Worm (Caenorhabditis elegans) whole organism, young adult: ENCODE results near the gene tag-250.

ENCODE experiments used
- B0035.1 ChIP-seq: sonication (generic microtip); optimal IDR thresholded peaks from 2 replicates; lab custom pipeline; 2016; ENCODE audit warnings: missing genetic modification characterization, mild to moderate bottlenecking, missing compliant biosample characterization, missing genotype, missing genetic modification reagents
- B0336.3 ChIP-seq: fragments of 200-800 bp; sonication (Bioruptor generic); IDR thresholded peaks from 2 replicates; pipeline ENCODE4 v1.3.6; 2022; ENCODE audit warnings: missing genetic modification characterization, missing compliant biosample characterization
- D2030.7 ChIP-seq: fragments of 200-800 bp; sonication (Bioruptor generic); IDR thresholded peaks from 2 replicates; pipeline ENCODE4 v1.3.6; 2022; ENCODE audit warnings: missing genetic modification reagents, missing genetic modification characterization, missing compliant biosample characterization
- F39B2.1 ChIP-seq: fragments of 200-800 bp; sonication (Bioruptor generic); IDR thresholded peaks from 2 replicates; pipeline ENCODE4 v1.3.6; 2022; ENCODE audit warnings: missing genetic modification reagents, missing genetic modification characterization, missing compliant biosample characterization
- F49E8.2 ChIP-seq: sonication (generic microtip); optimal IDR thresholded peaks from 3 replicates; lab custom pipeline; 2017; ENCODE audit warnings: missing genetic modification characterization, mild to moderate bottlenecking, missing compliant biosample characterization, antibody characterized with exemption, moderate library complexity; ENCODE audit not compliant: insufficient read depth
- F52B5.7 ChIP-seq: sonication (generic microtip); optimal IDR thresholded peaks from 2 replicates; lab custom pipeline; 2016; ENCODE audit warnings: mild to moderate bottlenecking, missing genetic modification characterization, missing compliant biosample characterization
- T26A5.8 ChIP-seq: sonication (generic microtip); optimal IDR thresholded peaks from 2 replicates; lab custom pipeline; 2016; ENCODE audit warnings: missing genetic modification characterization, missing compliant biosample characterization
- Y53F4B.3 ChIP-seq: fragments of 200-800 bp; sonication (Bioruptor generic); IDR thresholded peaks from 2 replicates; pipeline ENCODE4 v1.3.6; 2022; ENCODE audit warnings: missing genetic modification reagents, missing genetic modification characterization, missing compliant biosample characterization
- Y53G8AR.9 ChIP-seq: fragments of 200-800 bp; sonication (Bioruptor generic); conservative IDR thresholded peaks from 2 replicates; pipeline ENCODE4 v1.3.6; 2022; ENCODE audit warnings: missing genetic modification reagents, missing genetic modification characterization, missing compliant biosample characterization
- Y67H2A.10 ChIP-seq: fragments of 200-800 bp; sonication (Bioruptor generic); conservative IDR thresholded peaks from 2 replicates; pipeline ENCODE4 v1.3.6; 2022; ENCODE audit warnings: missing genetic modification reagents, missing genetic modification characterization, missing compliant biosample characterization
- bed-2 ChIP-seq: fragments of 200-800 bp; sonication (Bioruptor generic); IDR thresholded peaks from 2 replicates; pipeline ENCODE4 v1.3.6; 2022; ENCODE audit warnings: missing genetic modification reagents, missing genetic modification characterization, missing compliant biosample characterization
- ccch-3 ChIP-seq: fragments of 200-800 bp; sonication (Bioruptor generic); optimal IDR thresholded peaks from 2 replicates; lab custom pipeline; 2018; ENCODE audit warnings: mild to moderate bottlenecking, missing genetic modification characterization, missing compliant biosample characterization
- cebp-1 ChIP-seq, 2 experiments: fragments of 200-800 bp in 1 of 2; sonication (Bioruptor generic) in 1 of 2; sonication (generic microtip) in 1 of 2; IDR thresholded peaks in 1 of 2; optimal IDR thresholded peaks in 1 of 2; 2 replicates each; pipeline versions ENCODE4 v1.3.6 to Lab custom; 2017 to 2022; ENCODE audit warnings: missing compliant biosample characterization in 2 of 2, missing genetic modification characterization in 2 of 2, mild to moderate bottlenecking in 1 of 2, missing genetic modification reagents in 1 of 2, moderate library complexity in 1 of 2
- ceh-58 ChIP-seq: fragments of 200-800 bp; sonication (Bioruptor generic); IDR thresholded peaks from 2 replicates; pipeline ENCODE4 v1.3.6; 2022; ENCODE audit warnings: missing genetic modification characterization, missing compliant biosample characterization
- chd-7 ChIP-seq: sonication (generic microtip); optimal IDR thresholded peaks from 2 replicates; lab custom pipeline; 2016; ENCODE audit warnings: mild to moderate bottlenecking, missing genetic modification characterization, moderate library complexity, missing compliant biosample characterization
- dpl-1 ChIP-seq: fragments of 150-350 bp; optimal IDR thresholded peaks from 2 replicates; lab custom pipeline; 2014; ENCODE audit warnings: missing biosample characterization, missing genetic modification reagents, missing genetic modification characterization
- efl-1 ChIP-seq: fragments of 150-350 bp; optimal IDR thresholded peaks from 2 replicates; lab custom pipeline; 2014; ENCODE audit warnings: missing biosample characterization, missing genetic modification reagents, missing genetic modification characterization
- egrh-3 ChIP-seq: fragments of 200-800 bp; sonication (Bioruptor generic); IDR thresholded peaks from 2 replicates; pipeline ENCODE4 v1.3.6; 2022; ENCODE audit warnings: missing genetic modification reagents, missing genetic modification characterization, missing compliant biosample characterization
- hmg-1.2 ChIP-seq: fragments of 200-800 bp; sonication (Bioruptor generic); IDR thresholded peaks from 2 replicates; pipeline ENCODE4 v1.3.6; 2022; ENCODE audit warnings: missing genetic modification reagents, missing genetic modification characterization, missing compliant biosample characterization
- hmg-20 ChIP-seq: fragments of 200-800 bp; sonication (Bioruptor generic); IDR thresholded peaks from 2 replicates; pipeline ENCODE4 v1.3.6; 2022; ENCODE audit warnings: missing genetic modification reagents, missing genetic modification characterization, missing compliant biosample characterization
- lag-1 ChIP-seq: fragments of 200-800 bp; sonication (Bioruptor generic); IDR thresholded peaks from 2 replicates; pipeline ENCODE4 v1.3.6; 2022; ENCODE audit warnings: missing genetic modification reagents, missing genetic modification characterization, missing compliant biosample characterization
- lin-26 ChIP-seq: fragments of 200-800 bp; sonication (Bioruptor generic); IDR thresholded peaks from 2 replicates; pipeline ENCODE4 v1.3.6; 2022; ENCODE audit warnings: missing genetic modification reagents, missing genetic modification characterization, missing compliant biosample characterization
- lin-35 ChIP-seq, 3 experiments: fragments of 150-350 bp in 2 of 3; sonication (generic microtip) in 1 of 3; optimal IDR thresholded peaks; 2 replicates each; lab custom pipeline; 2014 to 2018; ENCODE audit warnings: missing biosample characterization in 3 of 3, missing genetic modification characterization in 3 of 3, missing genetic modification reagents in 3 of 3
- lin-54 ChIP-seq: fragments of 200-800 bp; sonication (Bioruptor generic); optimal IDR thresholded peaks from 2 replicates; lab custom pipeline; 2018; ENCODE audit warnings: mild to moderate bottlenecking, missing genetic modification characterization, missing compliant biosample characterization
- lsl-1 ChIP-seq: fragments of 200-800 bp; sonication (Bioruptor generic); optimal IDR thresholded peaks from 2 replicates; lab custom pipeline; 2018; ENCODE audit warnings: mild to moderate bottlenecking, missing genetic modification characterization, moderate library complexity, missing compliant biosample characterization
- madf-3 ChIP-seq: fragments of 200-800 bp; sonication (Bioruptor generic); IDR thresholded peaks from 2 replicates; pipeline ENCODE4 v1.3.6; 2022; ENCODE audit warnings: missing genetic modification reagents, missing genetic modification characterization, missing compliant biosample characterization
- madf-6 ChIP-seq: fragments of 200-800 bp; sonication (Bioruptor generic); IDR thresholded peaks from 2 replicates; pipeline ENCODE4 v1.3.6; 2022; ENCODE audit warnings: missing genetic modification reagents, missing genetic modification characterization, missing compliant biosample characterization
- mel-28 ChIP-seq: sonication (generic microtip); optimal IDR thresholded peaks from 2 replicates; lab custom pipeline; 2016; ENCODE audit warnings: borderline replicate concordance, mild to moderate bottlenecking, missing genetic modification characterization, missing compliant biosample characterization
- nfyb-1 ChIP-seq: fragments of 200-800 bp; sonication (Bioruptor generic); IDR thresholded peaks from 2 replicates; pipeline ENCODE4 v1.3.6; 2022; ENCODE audit warnings: missing genetic modification reagents, missing genetic modification characterization, missing compliant biosample characterization
- nhr-179 ChIP-seq: sonication (generic microtip); optimal IDR thresholded peaks from 2 replicates; lab custom pipeline; 2016; ENCODE audit warnings: mild to moderate bottlenecking, missing genetic modification characterization, missing compliant biosample characterization
- repo-1 ChIP-seq: sonication (generic microtip); optimal IDR thresholded peaks from 2 replicates; lab custom pipeline; 2017; ENCODE audit warnings: mild to moderate bottlenecking, missing genetic modification characterization, missing compliant biosample characterization
- snpc-1.1 ChIP-seq: sonication (generic microtip); optimal IDR thresholded peaks from 2 replicates; lab custom pipeline; 2017; ENCODE audit warnings: missing genetic modification characterization, mild to moderate bottlenecking, missing compliant biosample characterization, antibody characterized with exemption, moderate library complexity, missing genotype, missing genetic modification reagents; ENCODE audit not compliant: insufficient read depth
- snpc-1.3 ChIP-seq: sonication (generic microtip); optimal IDR thresholded peaks from 2 replicates; lab custom pipeline; 2017; ENCODE audit warnings: missing genetic modification characterization, mild to moderate bottlenecking, missing compliant biosample characterization, antibody characterized with exemption, moderate library complexity, missing genotype, missing genetic modification reagents; ENCODE audit not compliant: insufficient read depth
- snpc-3.4 ChIP-seq: sonication (generic microtip); optimal IDR thresholded peaks from 2 replicates; lab custom pipeline; 2017; ENCODE audit warnings: missing genetic modification characterization, mild to moderate bottlenecking, missing compliant biosample characterization, antibody characterized with exemption, moderate library complexity, missing genotype, missing genetic modification reagents
- somi-1 ChIP-seq: fragments of 200-800 bp; sonication (Bioruptor generic); optimal IDR thresholded peaks from 2 replicates; lab custom pipeline; 2018; ENCODE audit warnings: mild to moderate bottlenecking, missing genetic modification characterization, missing compliant biosample characterization
- zfh-2 ChIP-seq: fragments of 200-800 bp; sonication (Bioruptor generic); conservative IDR thresholded peaks from 2 replicates; pipeline ENCODE4 v1.3.6; 2022; ENCODE audit warnings: missing genetic modification reagents, missing genetic modification characterization, missing compliant biosample characterization
- ztf-3 ChIP-seq: fragments of 200-800 bp; sonication (Bioruptor generic); optimal IDR thresholded peaks from 2 replicates; lab custom pipeline; 2018; ENCODE audit warnings: mild to moderate bottlenecking, missing genetic modification characterization, missing compliant biosample characterization

Gene tag-250

ce11 chrIII:7907515-7907914 is 17.2 kb downstream of the tag-250 start, which contains the start of gene pcp-5:
pcp-5 (minus strand) TSS chrIII:7907615.
- TF ChIP-seq F52B5.7 (tag; lab: Kevin White, UChicago), result no peak
- TF ChIP-seq zfh-2, result no peak
- TF ChIP-seq efl-1 (GFP tag; lab: Kevin White, UChicago), result no peak
- no peak for TF ChIP-seq lag-1 (GFP tag; lab: Robert Waterston, UW)
- no peak for TF ChIP-seq ceh-58 (GFP tag; lab: Robert Waterston, UW)
- no peak for TF ChIP-seq Y53F4B.3 (GFP tag; lab: Robert Waterston, UW)
- TF ChIP-seq hmg-1.2 (GFP tag; lab: Robert Waterston, UW), result no peak
- TF ChIP-seq ztf-3, result no peak
- no peak for TF ChIP-seq Y53G8AR.9
- no peak for TF ChIP-seq hmg-20 (GFP tag; lab: Robert Waterston, UW)
- TF ChIP-seq madf-3 (GFP tag; lab: Robert Waterston, UW), result no peak
- TF ChIP-seq lin-54 (GFP tag; lab: Kevin White, UChicago), result no peak
- no peak for TF ChIP-seq lsl-1
- no peak for TF ChIP-seq bed-2 (GFP tag; lab: Robert Waterston, UW)
- no peak for TF ChIP-seq mel-28
- TF ChIP-seq, all 124 proteins: peak for 0

- TF ChIP-seq snpc-3.4 (tag; lab: Kevin White, UChicago), result no peak
- no peak for TF ChIP-seq chd-7 (tag; lab: Kevin White, UChicago)
- no peak for TF ChIP-seq D2030.7 (GFP tag; lab: Robert Waterston, UW)
- no peak for TF ChIP-seq efl-1 (GFP tag; lab: Kevin White, UChicago)
- TF ChIP-seq lag-1 (GFP tag; lab: Robert Waterston, UW), result no peak
- TF ChIP-seq nfyb-1 (GFP tag; lab: Robert Waterston, UW), result no peak
- TF ChIP-seq ccch-3 (GFP tag; lab: Kevin White, UChicago), result no peak
Observed at ce11 chrIII:7903427-7903826, 21.3 kb downstream of the tag-250 start.

DNA sequence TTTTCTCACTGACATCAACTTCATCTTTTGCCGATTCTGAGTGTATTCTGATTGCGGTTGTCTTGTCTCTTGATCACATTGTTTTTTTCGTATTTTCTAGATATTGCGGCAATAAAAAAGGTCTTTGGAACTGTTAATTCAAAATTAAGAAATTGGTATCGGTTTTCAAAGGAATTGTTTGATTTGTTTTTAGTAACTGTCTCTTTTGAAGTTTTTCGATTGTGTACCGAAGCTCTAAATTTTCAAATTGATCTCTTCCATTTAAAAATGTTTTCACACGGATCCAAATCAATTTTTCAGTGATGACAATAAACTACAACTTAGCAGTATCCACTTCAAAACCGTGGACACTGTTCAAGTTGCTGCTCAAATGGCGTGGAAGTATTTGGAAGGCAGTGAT is 24.0 kb downstream of the tag-250 start, which contains the start of gene best-24:
Gene best-24, plus strand, starts transcription at position 301 of the 400 bp plus-strand sequence.
- TF ChIP-seq Y67H2A.10, result no peak
- no peak for TF ChIP-seq F39B2.1
- no peak for TF ChIP-seq madf-6
- no peak for TF ChIP-seq lin-35 (GFP tag; optimal IDR thresholded peaks at IDR 0.05; lab: Kevin White, UChicago)
- no peak for TF ChIP-seq hmg-1.2 (GFP tag; lab: Robert Waterston, UW)

DNA sequence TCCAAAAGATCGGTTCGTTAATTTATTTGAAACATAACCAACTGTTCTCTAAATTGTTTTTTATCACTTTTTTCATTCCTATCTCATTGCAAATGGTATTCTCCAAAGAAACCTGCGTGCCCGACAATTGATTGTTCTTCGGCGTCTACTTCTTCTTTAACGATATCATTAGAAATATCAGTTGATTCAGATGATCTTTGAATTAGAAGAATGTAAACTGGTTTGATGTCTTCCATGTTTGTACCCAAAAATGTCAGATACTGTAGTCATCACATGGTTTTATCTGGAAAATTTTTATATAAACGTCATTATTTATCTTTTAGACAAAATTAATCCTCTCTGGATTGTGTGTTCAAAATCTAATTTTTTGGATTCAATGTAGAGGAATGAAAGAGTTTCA is 27.0 kb downstream of the tag-250 start:
- TF ChIP-seq nhr-179 (tag; lab: Kevin White, UChicago) (no peak), somi-1 (GFP tag; lab: Kevin White, UChicago) (peak; percentile 19)

DNA sequence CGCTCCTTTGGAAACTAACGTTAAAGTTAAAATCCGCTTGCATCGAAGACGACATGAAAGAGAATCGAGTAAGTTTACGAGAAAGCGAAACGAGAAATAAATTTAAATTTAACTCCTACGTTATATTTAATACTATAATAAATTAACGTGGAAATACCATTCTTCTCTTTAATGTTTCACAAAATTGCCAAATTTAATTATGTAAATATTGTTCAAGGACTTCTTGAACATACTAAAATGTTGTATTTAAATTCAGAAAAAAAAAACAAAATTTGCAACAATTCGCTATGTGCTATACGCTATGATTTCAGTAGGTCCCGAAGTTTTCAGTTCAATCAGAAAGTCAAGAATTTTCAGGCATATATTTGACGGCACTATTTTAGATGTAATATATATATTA is 27.8 kb downstream of the tag-250 start, which contains the start of gene ZK688.10:
Gene ZK688.10, minus strand, starts transcription at position 101 of the 400 bp plus-strand sequence.
- TF ChIP-seq lin-35 (GFP tag; optimal IDR thresholded peaks at IDR 0.05; lab: Kevin White, UChicago), result no peak
- TF ChIP-seq egrh-3 (GFP tag; lab: Robert Waterston, UW), result no peak
- TF ChIP-seq dpl-1 (GFP tag; lab: Kevin White, UChicago), result no peak
- TF ChIP-seq B0336.3 (GFP tag; lab: Robert Waterston, UW), result no peak
- no peak for TF ChIP-seq snpc-1.3 (tag; lab: Kevin White, UChicago)
- no peak for TF ChIP-seq cebp-1 (GFP tag; IDR thresholded peaks at IDR 0.05; lab: Robert Waterston, UW)
- no peak for TF ChIP-seq cebp-1 (tag; optimal IDR thresholded peaks at IDR 0.05; lab: Kevin White, UChicago)
- TF ChIP-seq snpc-3.4 (tag; lab: Kevin White, UChicago), result no peak
- no peak for TF ChIP-seq lin-26 (GFP tag; lab: Robert Waterston, UW)
- TF ChIP-seq madf-3 (GFP tag; lab: Robert Waterston, UW), result no peak
- TF ChIP-seq nhr-179 (tag; lab: Kevin White, UChicago), result no peak
- TF ChIP-seq snpc-1.1, result no peak
- no peak for TF ChIP-seq repo-1 (tag; lab: Kevin White, UChicago)
- TF ChIP-seq Y53G8AR.9, result no peak
- no peak for TF ChIP-seq F49E8.2 (tag; lab: Kevin White, UChicago)
- no peak for TF ChIP-seq T26A5.8 (tag; lab: Kevin White, UChicago)
- TF ChIP-seq lsl-1, result no peak
- no peak for TF ChIP-seq B0035.1 (tag; lab: Kevin White, UChicago)
- TF ChIP-seq, all 124 proteins: peak for 0
